Fruit fly (Drosophila melanogaster) whole organism, embryonic: Measurements from ENCODE around the gene CG16789.

ENCODE experiments used
- Antp ChIP-seq: fragments of 200-800 bp; sonication (Bioruptor generic); optimal IDR thresholded peaks from 3 replicates; lab custom pipeline; 2016; ENCODE audit warnings: missing biosample characterization, missing genetic modification characterization
- CG10979 ChIP-seq: fragments of 200-800 bp; sonication (Bioruptor generic); optimal IDR thresholded peaks from 2 replicates; lab custom pipeline; 2018; ENCODE audit warnings: missing biosample characterization, mild to moderate bottlenecking, missing genetic modification characterization, moderate library complexity
- CG11504 ChIP-seq: fragments of 200-800 bp; sonication (Bioruptor generic); optimal IDR thresholded peaks from 3 replicates; lab custom pipeline; 2019; ENCODE audit warnings: missing biosample characterization, mild to moderate bottlenecking, missing genetic modification characterization, moderate library complexity
- CG13424 ChIP-seq: fragments of 200-800 bp; sonication (Bioruptor generic); optimal IDR thresholded peaks from 2 replicates; lab custom pipeline; 2019; ENCODE audit warnings: missing biosample characterization, mild to moderate bottlenecking, missing genetic modification characterization, moderate library complexity
- CG15514 ChIP-seq: fragments of 200-800 bp; sonication (Bioruptor generic); optimal IDR thresholded peaks from 3 replicates; lab custom pipeline; 2017; ENCODE audit warnings: missing biosample characterization, missing genetic modification characterization, mild to moderate bottlenecking, moderate library complexity, missing genetic modification reagents
- CG16813 ChIP-seq: fragments of 200-800 bp; sonication (Bioruptor generic); IDR thresholded peaks from 3 replicates; pipeline ENCODE4 v1.3.6; 2022; ENCODE audit warnings: missing biosample characterization, missing genetic modification characterization; ENCODE audit not compliant: partially characterized antibody
- CG16863 ChIP-seq: fragments of 200-800 bp; sonication (Bioruptor generic); optimal IDR thresholded peaks from 3 replicates; lab custom pipeline; 2016; ENCODE audit warnings: missing biosample characterization, missing genetic modification characterization
- CG17328 ChIP-seq: fragments of 200-800 bp; sonication (Bioruptor generic); IDR thresholded peaks from 2 replicates; pipeline ENCODE4 v1.3.6; 2022; ENCODE audit warnings: missing biosample characterization, missing genetic modification characterization
- CG2678 ChIP-seq: fragments of 200-800 bp; sonication (Bioruptor generic); optimal IDR thresholded peaks from 3 replicates; lab custom pipeline; 2019; ENCODE audit warnings: missing biosample characterization, mild to moderate bottlenecking, missing genetic modification characterization, moderate library complexity
- CG3065 ChIP-seq: fragments of 200-800 bp; sonication (Bioruptor generic); optimal IDR thresholded peaks from 2 replicates; lab custom pipeline; 2016; ENCODE audit warnings: missing biosample characterization, missing genetic modification characterization
- CG31441 ChIP-seq: fragments of 200-800 bp; sonication (Bioruptor generic); IDR thresholded peaks from 2 replicates; pipeline ENCODE4 v1.3.6; 2022; ENCODE audit warnings: missing biosample characterization, missing genetic modification characterization
- CG33557 ChIP-seq: fragments of 200-800 bp; sonication (Bioruptor generic); optimal IDR thresholded peaks from 2 replicates; lab custom pipeline; 2019; ENCODE audit warnings: missing biosample characterization, mild to moderate bottlenecking, missing genetic modification characterization, moderate library complexity
- CG4617 ChIP-seq: fragments of 200-800 bp; sonication (Bioruptor generic); optimal IDR thresholded peaks from 3 replicates; lab custom pipeline; 2016; ENCODE audit warnings: missing biosample characterization, missing genetic modification characterization, borderline replicate concordance
- CG6254 ChIP-seq: fragments of 200-800 bp; sonication (Bioruptor generic); optimal IDR thresholded peaks from 3 replicates; lab custom pipeline; 2017; ENCODE audit warnings: mild to moderate bottlenecking, missing biosample characterization, missing genetic modification reagents, missing genetic modification characterization
- CG7987 ChIP-seq: fragments of 200-800 bp; sonication (Bioruptor generic); optimal IDR thresholded peaks from 2 replicates; lab custom pipeline; 2018; ENCODE audit warnings: missing biosample characterization, mild to moderate bottlenecking, missing genetic modification characterization, moderate library complexity
- CG8388 ChIP-seq: fragments of 200-800 bp; sonication (Bioruptor generic); optimal IDR thresholded peaks from 2 replicates; lab custom pipeline; 2019; ENCODE audit warnings: missing biosample characterization, mild to moderate bottlenecking, missing genetic modification characterization, moderate library complexity
- CG8944 ChIP-seq: fragments of 200-800 bp; sonication (Bioruptor generic); optimal IDR thresholded peaks from 3 replicates; lab custom pipeline; 2016; ENCODE audit warnings: missing biosample characterization, missing genetic modification characterization
- CrebB ChIP-seq: fragments of 200-800 bp; sonication (Bioruptor generic); optimal IDR thresholded peaks from 3 replicates; lab custom pipeline; 2018; ENCODE audit warnings: missing biosample characterization, mild to moderate bottlenecking, missing genetic modification characterization
- Doc2 ChIP-seq: fragments of 200-800 bp; sonication (Bioruptor generic); IDR thresholded peaks from 2 replicates; pipeline ENCODE4 v1.3.6; 2022; ENCODE audit warnings: missing biosample characterization, missing genetic modification characterization
- Dp ChIP-seq: fragments of 200-800 bp; sonication (Bioruptor generic); optimal IDR thresholded peaks from 2 replicates; lab custom pipeline; 2018; ENCODE audit warnings: missing biosample characterization, mild to moderate bottlenecking, missing genetic modification characterization, moderate library complexity
- Gug ChIP-seq: fragments of 200-800 bp; sonication (Bioruptor generic); IDR thresholded peaks from 4 replicates; pipeline ENCODE4 v1.3.6; 2022; ENCODE audit warnings: missing biosample characterization, missing genetic modification characterization
- Hr3 ChIP-seq: fragments of 200-800 bp; sonication (Bioruptor generic); optimal IDR thresholded peaks from 3 replicates; lab custom pipeline; 2016; ENCODE audit warnings: missing biosample characterization, missing genetic modification characterization
- Kr ChIP-seq: fragments of 200-800 bp; sonication (Bioruptor generic); optimal IDR thresholded peaks from 2 replicates; lab custom pipeline; 2017; ENCODE audit warnings: missing biosample characterization, mild to moderate bottlenecking, missing genetic modification characterization
- Lhr ChIP-seq: fragments of 200-800 bp; sonication (Bioruptor generic); optimal IDR thresholded peaks from 3 replicates; lab custom pipeline; 2017; ENCODE audit warnings: mild to moderate bottlenecking, missing biosample characterization, missing genetic modification reagents, missing genetic modification characterization
- MBD-R2 ChIP-seq: fragments of 200-800 bp; sonication (Bioruptor generic); IDR thresholded peaks from 2 replicates; pipeline ENCODE4 v1.3.6; 2022; ENCODE audit warnings: missing biosample characterization, missing genetic modification characterization
- Med ChIP-seq: fragments of 200-800 bp; sonication (Bioruptor generic); peaks from one replicate; lab custom pipeline; 2016; ENCODE audit warnings: missing biosample characterization, missing genetic modification characterization, mild to moderate bottlenecking, inconsistent platforms, moderate library complexity
- Myb ChIP-seq: fragments of 200-800 bp; sonication (Bioruptor generic); optimal IDR thresholded peaks from 2 replicates; lab custom pipeline; 2016; ENCODE audit warnings: missing biosample characterization, missing genetic modification characterization
- Six4 ChIP-seq: fragments of 200-800 bp; sonication (Bioruptor generic); optimal IDR thresholded peaks from 2 replicates; lab custom pipeline; 2016; ENCODE audit warnings: missing biosample characterization, missing genetic modification characterization
- Spps ChIP-seq: fragments of 200-800 bp; sonication (Bioruptor generic); optimal IDR thresholded peaks from 2 replicates; lab custom pipeline; 2018; ENCODE audit warnings: missing biosample characterization, mild to moderate bottlenecking, missing genetic modification characterization
- Vsx1 ChIP-seq: fragments of 200-800 bp; sonication (Bioruptor generic); optimal IDR thresholded peaks from 2 replicates; lab custom pipeline; 2017; ENCODE audit warnings: missing biosample characterization, mild to moderate bottlenecking, missing genetic modification characterization, missing genetic modification reagents
- cg ChIP-seq: fragments of 200-800 bp; sonication (Bioruptor generic); optimal IDR thresholded peaks from 3 replicates; lab custom pipeline; 2019; ENCODE audit warnings: missing biosample characterization, mild to moderate bottlenecking, missing genetic modification characterization, moderate library complexity
- corto ChIP-seq: fragments of 200-800 bp; sonication (Bioruptor generic); optimal IDR thresholded peaks from 2 replicates; lab custom pipeline; 2016; ENCODE audit warnings: missing biosample characterization, mild to moderate bottlenecking, missing genetic modification characterization, moderate library complexity
- crp ChIP-seq, 2 experiments: fragments of 200-800 bp; sonication (Bioruptor generic); optimal IDR thresholded peaks; 2 replicates in 1 of 2; 3 replicates in 1 of 2; lab custom pipeline; 2017; ENCODE audit warnings: missing biosample characterization in 2 of 2, missing genetic modification characterization in 2 of 2, mild to moderate bottlenecking in 1 of 2, moderate library complexity in 1 of 2
- dysf ChIP-seq: fragments of 200-800 bp; sonication (Bioruptor generic); IDR thresholded peaks from 3 replicates; pipeline ENCODE4 v1.3.6; 2022; ENCODE audit warnings: missing biosample characterization, missing genetic modification characterization
- esg ChIP-seq: fragments of 200-800 bp; sonication (Bioruptor generic); conservative IDR thresholded peaks from 2 replicates; pipeline ENCODE4 v1.3.6; 2022; ENCODE audit warnings: missing biosample characterization, missing genetic modification characterization
- fru ChIP-seq: fragments of >200 bp; optimal IDR thresholded peaks from 2 replicates; lab custom pipeline; 2017
- ftz-f1 ChIP-seq: fragments of 200-800 bp; sonication (Bioruptor generic); optimal IDR thresholded peaks from 2 replicates; lab custom pipeline; 2016; ENCODE audit warnings: missing biosample characterization, missing genetic modification characterization
- gce ChIP-seq: fragments of 200-800 bp; sonication (Bioruptor generic); IDR thresholded peaks from 3 replicates; pipeline ENCODE4 v1.3.6; 2022; ENCODE audit warnings: missing biosample characterization, missing genetic modification characterization
- gsb-n ChIP-seq: fragments of 200-800 bp; sonication (Bioruptor generic); optimal IDR thresholded peaks from 3 replicates; lab custom pipeline; 2018; ENCODE audit warnings: missing biosample characterization, mild to moderate bottlenecking, missing genetic modification characterization
- lab ChIP-seq: fragments of 200-800 bp; sonication (Bioruptor generic); optimal IDR thresholded peaks from 3 replicates; lab custom pipeline; 2017; ENCODE audit warnings: missing biosample characterization, missing genetic modification characterization, mild to moderate bottlenecking, moderate library complexity, missing genetic modification reagents
- nerfin-2 ChIP-seq: fragments of 200-800 bp; sonication (Bioruptor generic); IDR thresholded peaks from 2 replicates; pipeline ENCODE4 v1.3.6; 2022; ENCODE audit warnings: missing biosample characterization, missing genetic modification characterization; ENCODE audit not compliant: partially characterized antibody
- phol ChIP-seq: fragments of 200-800 bp; sonication (Bioruptor generic); optimal IDR thresholded peaks from 3 replicates; lab custom pipeline; 2018; ENCODE audit warnings: missing biosample characterization, mild to moderate bottlenecking, missing genetic modification characterization, moderate library complexity
- pnt ChIP-seq: fragments of 200-800 bp; sonication (Bioruptor generic); optimal IDR thresholded peaks from 3 replicates; lab custom pipeline; 2016; ENCODE audit warnings: missing biosample characterization, missing genetic modification characterization
- pum ChIP-seq: fragments of 200-800 bp; sonication (Bioruptor generic); optimal IDR thresholded peaks from 2 replicates; lab custom pipeline; 2016; ENCODE audit warnings: missing biosample characterization, missing genetic modification characterization
- ranshi ChIP-seq: fragments of 200-800 bp; sonication (Bioruptor generic); IDR thresholded peaks from 2 replicates; pipeline ENCODE4 v1.3.6; 2022; ENCODE audit warnings: missing biosample characterization, missing genetic modification characterization
- row ChIP-seq: fragments of 200-800 bp; sonication (Bioruptor generic); IDR thresholded peaks from 3 replicates; pipeline ENCODE4 v1.3.6; 2022; ENCODE audit warnings: missing biosample characterization, missing genetic modification characterization
- sd ChIP-seq: fragments of 200-800 bp; sonication (Bioruptor generic); optimal IDR thresholded peaks from 3 replicates; lab custom pipeline; 2018; ENCODE audit warnings: missing biosample characterization, mild to moderate bottlenecking, missing genetic modification characterization, moderate library complexity
- sisA ChIP-seq: fragments of 200-800 bp; sonication (Bioruptor generic); IDR thresholded peaks from 2 replicates; pipeline ENCODE4 v1.3.6; 2022; ENCODE audit warnings: missing biosample characterization, missing genetic modification characterization
- unpg ChIP-seq: fragments of 200-800 bp; sonication (Bioruptor generic); optimal IDR thresholded peaks from 3 replicates; lab custom pipeline; 2018; ENCODE audit warnings: missing biosample characterization, mild to moderate bottlenecking, missing genetic modification characterization, moderate library complexity
- vfl ChIP-seq: fragments of 200-800 bp; sonication (Bioruptor generic); optimal IDR thresholded peaks from 2 replicates; lab custom pipeline; 2016; ENCODE audit warnings: missing biosample characterization, missing genetic modification characterization
- zf30C ChIP-seq: fragments of 200-800 bp; sonication (Bioruptor generic); optimal IDR thresholded peaks from 3 replicates; lab custom pipeline; 2018; ENCODE audit warnings: missing biosample characterization, mild to moderate bottlenecking, missing genetic modification characterization

Gene CG16789

dm6 chr3R:9605084-9605483 is 39.1 kb downstream of the CG16789 start (continued):
- TF ChIP-seq CG15514 (GFP tag; lab: Kevin White, UChicago), result no peak
- TF ChIP-seq Doc2 (GFP tag; lab: Robert Waterston, UW), result no peak
- TF ChIP-seq Hr3 (GFP tag; lab: Kevin White, UChicago), result peak; percentile 16
- peak; percentile 2 for TF ChIP-seq lab (GFP tag; lab: Kevin White, UChicago)
- TF ChIP-seq Gug (GFP tag; lab: Robert Waterston, UW), result no peak
- no peak for TF ChIP-seq sisA (GFP tag; lab: Robert Waterston, UW)
- no peak for TF ChIP-seq Kr (GFP tag; lab: Kevin White, UChicago)
- peak; percentile 12 for TF ChIP-seq Antp (GFP tag; lab: Kevin White, UChicago)
- peak; percentile 26 for TF ChIP-seq pum
- TF ChIP-seq corto (GFP tag; lab: Kevin White, UChicago), result no peak
- no peak for TF ChIP-seq dysf
- TF ChIP-seq Six4 (GFP tag; lab: Kevin White, UChicago), result peak; percentile 12
- TF ChIP-seq vfl (GFP tag; lab: Kevin White, UChicago), result no peak
- no peak for TF ChIP-seq cg (GFP tag; lab: Kevin White, UChicago)
- TF ChIP-seq CG13424 (tag; lab: Kevin White, UChicago), result peak; percentile 8
- no peak for TF ChIP-seq ftz-f1 (GFP tag; lab: Kevin White, UChicago)
- peak; percentile 55 for TF ChIP-seq Spps
- peak; percentile 41; the same call in 1 of the 2 replicates for TF ChIP-seq CG31441 (GFP tag; lab: Robert Waterston, UW)
- TF ChIP-seq CG16813 (GFP tag; lab: Robert Waterston, UW), result no peak
- peak; percentile 29 for TF ChIP-seq CG11504
- no peak for TF ChIP-seq Dp (GFP tag; lab: Kevin White, UChicago)
- TF ChIP-seq crp (GFP tag; optimal IDR thresholded peaks at IDR 0.05; lab: Kevin White, UChicago), result no peak
- TF ChIP-seq CrebB (tag; lab: Kevin White, UChicago), result no peak
- peak; percentile 38 for TF ChIP-seq unpg (GFP tag; lab: Kevin White, UChicago)
- TF ChIP-seq Med (GFP tag; lab: Kevin White, UChicago), result peak; percentile 75
- TF ChIP-seq row, result peak; percentile 43; the same call in 2 of the 3 replicates
- TF ChIP-seq CG10979 (tag; lab: Kevin White, UChicago), result peak; percentile 79
- no peak for TF ChIP-seq MBD-R2 (GFP tag; lab: Robert Waterston, UW)
- no peak for TF ChIP-seq Myb
- peak; percentile 62 for TF ChIP-seq gsb-n (tag; lab: Kevin White, UChicago)
- TF ChIP-seq CG3065, result peak; percentile 9
- no peak for TF ChIP-seq esg (GFP tag; lab: Robert Waterston, UW)
- TF ChIP-seq fru (lab: Kevin White, UChicago), result no peak
- TF ChIP-seq ranshi (GFP tag; lab: Robert Waterston, UW), result no peak
- TF ChIP-seq gce (GFP tag; lab: Robert Waterston, UW), result no peak
- TF ChIP-seq CG4617 (GFP tag; lab: Kevin White, UChicago), result no peak
- peak; percentile 23 for TF ChIP-seq CG16863
- TF ChIP-seq sd (tag; lab: Kevin White, UChicago), result no peak
- peak; percentile 51 for TF ChIP-seq CG8388
- peak; percentile 56 for TF ChIP-seq CG33557 (GFP tag; lab: Kevin White, UChicago)
- TF ChIP-seq CG7987, result no peak
- TF ChIP-seq Lhr (GFP tag; lab: Kevin White, UChicago), result no peak
- TF ChIP-seq CG8944 (GFP tag; lab: Kevin White, UChicago), result no peak
- no peak for TF ChIP-seq pnt (GFP tag; lab: Kevin White, UChicago)
- TF ChIP-seq CG17328, result peak; percentile 59
- TF ChIP-seq nerfin-2 (GFP tag; lab: Robert Waterston, UW), result no peak
- peak; percentile 54 for TF ChIP-seq CG6254 (GFP tag; lab: Kevin White, UChicago)
- TF ChIP-seq zf30C (GFP tag; lab: Kevin White, UChicago), result peak; percentile 77
- peak; percentile 62 for TF ChIP-seq phol
- peak; percentile 23 for TF ChIP-seq CG2678 (tag; lab: Kevin White, UChicago)
- no peak for TF ChIP-seq Vsx1 (GFP tag; lab: Kevin White, UChicago)
